Worm (Caenorhabditis elegans) whole organism, L1 larva: ENCODE measurements around the gene F59E12.15.

Source experiments
- C34B4.2 ChIP-seq: sonication (generic microtip); optimal IDR thresholded peaks from 2 replicates; lab custom pipeline; 2017; ENCODE audit warnings: mild to moderate bottlenecking, missing genetic modification characterization, missing compliant biosample characterization
- elt-2 ChIP-seq: sonication (generic microtip); optimal IDR thresholded peaks from 2 replicates; lab custom pipeline; 2016; ENCODE audit warnings: missing genetic modification characterization, mild to moderate bottlenecking, inconsistent platforms, missing compliant biosample characterization, missing genetic modification reagents
- fkh-10 ChIP-seq: sonication (generic microtip); optimal IDR thresholded peaks from 2 replicates; lab custom pipeline; 2017; ENCODE audit warnings: missing biosample characterization, missing genetic modification reagents, missing genetic modification characterization
- lin-39 ChIP-seq: fragments of 150-350 bp; optimal IDR thresholded peaks from 2 replicates; lab custom pipeline; 2014; ENCODE audit warnings: missing biosample characterization, missing genetic modification reagents, missing genetic modification characterization
- nhr-11 ChIP-seq: fragments of 150-350 bp; optimal IDR thresholded peaks from 2 replicates; lab custom pipeline; 2014; ENCODE audit warnings: missing biosample characterization, missing genetic modification characterization
- pax-3 ChIP-seq: fragments of 200-800 bp; sonication (Bioruptor generic); optimal IDR thresholded peaks from 2 replicates; lab custom pipeline; 2018; ENCODE audit warnings: mild to moderate bottlenecking, missing genetic modification characterization, moderate library complexity, missing compliant biosample characterization
- sox-4 ChIP-seq: sonication (generic microtip); optimal IDR thresholded peaks from 2 replicates; lab custom pipeline; 2016; ENCODE audit warnings: missing genetic modification characterization, missing compliant biosample characterization
- unc-130 ChIP-seq: fragments of 150-350 bp; optimal IDR thresholded peaks from 2 replicates; lab custom pipeline; 2017; ENCODE audit warnings: missing biosample characterization, missing genetic modification characterization, inconsistent platforms

ce11 chrII:5665991-5666390 lies 37.8 kb upstream of the F59E12.15 start, which contains the start of gene C25H3.16:
- no peak for TF ChIP-seq unc-130 (tag; lab: Kevin White, UChicago)
- no peak for TF ChIP-seq elt-2 (tag; lab: Kevin White, UChicago)
- TF ChIP-seq fkh-10 (GFP tag; lab: Kevin White, UChicago): no peak
- no peak for TF ChIP-seq lin-39 (tag; lab: Kevin White, UChicago)
- TF ChIP-seq nhr-11 (tag; lab: Kevin White, UChicago): no peak
- no peak for TF ChIP-seq pax-3 (tag; lab: Kevin White, UChicago)
- TF ChIP-seq sox-4 (tag; lab: Kevin White, UChicago): no peak
- no peak for TF ChIP-seq C34B4.2 (tag; lab: Kevin White, UChicago)
